Fruit fly (Drosophila melanogaster) whole organism, embryonic: ENCODE data around the gene CG11600.
A peak's percentile ranks its signal among the peaks of the same experiment; 100 is the strongest.

Source experiments
- CG11504 ChIP-seq: fragments of 200-800 bp; sonication (Bioruptor generic); optimal IDR thresholded peaks from 3 replicates; lab custom pipeline; 2019; ENCODE audit warnings: missing biosample characterization, mild to moderate bottlenecking, missing genetic modification characterization, moderate library complexity
- CG12104 ChIP-seq: fragments of 200-800 bp; sonication (Bioruptor generic); optimal IDR thresholded peaks from 3 replicates; lab custom pipeline; 2016; ENCODE audit warnings: missing biosample characterization, missing genetic modification characterization
- CG13775 ChIP-seq: fragments of 200-800 bp; sonication (Bioruptor generic); optimal IDR thresholded peaks from 3 replicates; lab custom pipeline; 2017; ENCODE audit warnings: missing biosample characterization, mild to moderate bottlenecking, missing genetic modification characterization
- CG13894 ChIP-seq: fragments of 200-800 bp; sonication (Bioruptor generic); optimal IDR thresholded peaks from 3 replicates; lab custom pipeline; 2018; ENCODE audit warnings: missing biosample characterization, mild to moderate bottlenecking, missing genetic modification characterization, moderate library complexity
- CG15479 ChIP-seq: fragments of 200-800 bp; sonication (Bioruptor generic); optimal IDR thresholded peaks from 3 replicates; lab custom pipeline; 2019; ENCODE audit warnings: missing biosample characterization, mild to moderate bottlenecking, missing genetic modification characterization, moderate library complexity
- CG15601 ChIP-seq: fragments of 200-800 bp; sonication (Bioruptor generic); optimal IDR thresholded peaks from 3 replicates; lab custom pipeline; 2019; ENCODE audit warnings: missing biosample characterization, mild to moderate bottlenecking, missing genetic modification characterization, moderate library complexity
- CG1603 ChIP-seq: fragments of 200-800 bp; sonication (Bioruptor generic); optimal IDR thresholded peaks from 2 replicates; lab custom pipeline; 2019; ENCODE audit warnings: missing biosample characterization, mild to moderate bottlenecking, missing genetic modification characterization, moderate library complexity
- CG17568 ChIP-seq: fragments of 200-800 bp; sonication (Bioruptor generic); optimal IDR thresholded peaks from 2 replicates; lab custom pipeline; 2018; ENCODE audit warnings: missing biosample characterization, mild to moderate bottlenecking, missing genetic modification characterization, moderate library complexity
- CG17829 ChIP-seq: fragments of 200-800 bp; optimal IDR thresholded peaks from 2 replicates; lab custom pipeline; 2019; ENCODE audit warnings: missing biosample characterization, mild to moderate bottlenecking, missing genetic modification characterization, moderate library complexity
- CG2120 ChIP-seq: fragments of 200-800 bp; sonication (Bioruptor generic); optimal IDR thresholded peaks from 3 replicates; lab custom pipeline; 2016; ENCODE audit warnings: missing biosample characterization, missing genetic modification characterization
- CG2199 ChIP-seq: fragments of 200-800 bp; sonication (Bioruptor generic); IDR thresholded peaks from 3 replicates; pipeline ENCODE4 v1.3.6; 2022; ENCODE audit warnings: missing biosample characterization, missing genetic modification characterization
- CG2712 ChIP-seq: fragments of 200-800 bp; optimal IDR thresholded peaks from 3 replicates; lab custom pipeline; 2019; ENCODE audit warnings: missing biosample characterization, mild to moderate bottlenecking, missing genetic modification characterization, moderate library complexity
- CG33557 ChIP-seq: fragments of 200-800 bp; sonication (Bioruptor generic); optimal IDR thresholded peaks from 2 replicates; lab custom pipeline; 2019; ENCODE audit warnings: missing biosample characterization, mild to moderate bottlenecking, missing genetic modification characterization, moderate library complexity
- CG3995 ChIP-seq: fragments of 200-800 bp; sonication (Bioruptor generic); optimal IDR thresholded peaks from 3 replicates; lab custom pipeline; 2016; ENCODE audit warnings: missing biosample characterization, missing genetic modification characterization
- CG5180 ChIP-seq: fragments of 200-800 bp; sonication (Bioruptor generic); optimal IDR thresholded peaks from 3 replicates; lab custom pipeline; 2017; ENCODE audit warnings: missing biosample characterization, missing genetic modification characterization, mild to moderate bottlenecking, moderate library complexity, missing genetic modification reagents
- CG5245 ChIP-seq: fragments of 200-800 bp; sonication (Bioruptor generic); optimal IDR thresholded peaks from 3 replicates; lab custom pipeline; 2016; ENCODE audit warnings: missing biosample characterization, missing genetic modification characterization
- Deaf1 ChIP-seq: fragments of 200-800 bp; optimal IDR thresholded peaks from 3 replicates; lab custom pipeline; 2019; ENCODE audit warnings: missing biosample characterization, mild to moderate bottlenecking, missing genetic modification characterization, moderate library complexity
- HLHmδ ChIP-seq: fragments of 200-800 bp; sonication (Bioruptor generic); optimal IDR thresholded peaks from 2 replicates; lab custom pipeline; 2018; ENCODE audit warnings: missing biosample characterization, mild to moderate bottlenecking, missing genetic modification characterization, moderate library complexity
- Jarid2 ChIP-seq: fragments of 200-800 bp; sonication (Bioruptor generic); optimal IDR thresholded peaks from 3 replicates; lab custom pipeline; 2017; ENCODE audit warnings: mild to moderate bottlenecking, missing biosample characterization, missing genetic modification reagents, missing genetic modification characterization
- Lim3 ChIP-seq: fragments of 200-800 bp; sonication (Bioruptor generic); IDR thresholded peaks from 2 replicates; pipeline ENCODE4 v1.3.6; 2022; ENCODE audit warnings: missing biosample characterization, missing genetic modification characterization
- MTF-1 ChIP-seq: fragments of 200-800 bp; sonication (Bioruptor generic); optimal IDR thresholded peaks from 2 replicates; lab custom pipeline; 2018; ENCODE audit warnings: missing biosample characterization, mild to moderate bottlenecking, missing genetic modification characterization, borderline replicate concordance
- Med ChIP-seq: fragments of 200-800 bp; sonication (Bioruptor generic); peaks from one replicate; lab custom pipeline; 2016; ENCODE audit warnings: missing biosample characterization, missing genetic modification characterization, mild to moderate bottlenecking, inconsistent platforms, moderate library complexity
- Mes4 ChIP-seq: fragments of 200-800 bp; sonication (Bioruptor generic); optimal IDR thresholded peaks from 2 replicates; lab custom pipeline; 2016; ENCODE audit warnings: missing biosample characterization, missing genetic modification characterization
- Opbp ChIP-seq: fragments of 200-800 bp; sonication (Bioruptor generic); IDR thresholded peaks from 3 replicates; pipeline ENCODE4 v1.3.6; 2022; ENCODE audit warnings: missing biosample characterization, missing genetic modification characterization; ENCODE audit not compliant: partially characterized antibody
- Stat92E ChIP-seq, 3 experiments: fragments of >200 bp in 2 of 3; fragments of 200-800 bp in 1 of 3; sonication (Bioruptor generic) in 1 of 3; optimal IDR thresholded peaks; 2 replicates each; lab custom pipeline; 2017 to 2019; ENCODE audit warnings: missing biosample characterization in 3 of 3, missing genetic modification characterization in 3 of 3, mild to moderate bottlenecking in 1 of 3, moderate library complexity in 1 of 3
- TFAM ChIP-seq: fragments of 200-800 bp; sonication (Bioruptor generic); optimal IDR thresholded peaks from 2 replicates; lab custom pipeline; 2017; ENCODE audit warnings: missing biosample characterization, missing genetic modification characterization, inconsistent platforms
- Trl ChIP-seq, 3 experiments: fragments of >200 bp in 2 of 3; fragments of 200-800 bp in 1 of 3; sonication (Bioruptor generic) in 1 of 3; optimal IDR thresholded peaks; 2 replicates in 1 of 3; 3 replicates in 2 of 3; lab custom pipeline; 2016 to 2017; ENCODE audit warnings: missing biosample characterization in 1 of 3, missing genetic modification characterization in 1 of 3
- ara ChIP-seq: fragments of 200-800 bp; sonication (Bioruptor generic); IDR thresholded peaks from 2 replicates; pipeline ENCODE4 v1.3.6; 2022; ENCODE audit warnings: missing biosample characterization, missing genetic modification characterization
- cg ChIP-seq: fragments of 200-800 bp; sonication (Bioruptor generic); optimal IDR thresholded peaks from 3 replicates; lab custom pipeline; 2019; ENCODE audit warnings: missing biosample characterization, mild to moderate bottlenecking, missing genetic modification characterization, moderate library complexity
- ci ChIP-seq: fragments of 200-800 bp; sonication (Bioruptor generic); IDR thresholded peaks from 3 replicates; pipeline ENCODE4 v1.3.6; 2022; ENCODE audit warnings: missing biosample characterization, missing genetic modification characterization
- crp ChIP-seq, 2 experiments: fragments of 200-800 bp; sonication (Bioruptor generic); optimal IDR thresholded peaks; 2 replicates in 1 of 2; 3 replicates in 1 of 2; lab custom pipeline; 2017; ENCODE audit warnings: missing biosample characterization in 2 of 2, missing genetic modification characterization in 2 of 2, mild to moderate bottlenecking in 1 of 2, moderate library complexity in 1 of 2
- da ChIP-seq: fragments of 200-800 bp; sonication (Bioruptor generic); optimal IDR thresholded peaks from 2 replicates; lab custom pipeline; 2016; ENCODE audit warnings: missing biosample characterization, missing genetic modification characterization
- dm ChIP-seq: fragments of 200-800 bp; sonication (Bioruptor generic); optimal IDR thresholded peaks from 3 replicates; lab custom pipeline; 2016; ENCODE audit warnings: missing biosample characterization, missing genetic modification characterization
- dmrt11E ChIP-seq: fragments of 200-800 bp; sonication (Bioruptor generic); optimal IDR thresholded peaks from 3 replicates; lab custom pipeline; 2018; ENCODE audit warnings: missing biosample characterization, mild to moderate bottlenecking, missing genetic modification characterization, moderate library complexity
- grau ChIP-seq: fragments of 200-800 bp; optimal IDR thresholded peaks from 3 replicates; lab custom pipeline; 2019; ENCODE audit warnings: missing biosample characterization, mild to moderate bottlenecking, missing genetic modification characterization, moderate library complexity
- kni ChIP-seq: fragments of 200-800 bp; sonication (Bioruptor generic); optimal IDR thresholded peaks from 3 replicates; lab custom pipeline; 2017; ENCODE audit warnings: mild to moderate bottlenecking, missing biosample characterization, missing genetic modification reagents, missing genetic modification characterization
- lilli ChIP-seq: fragments of 200-800 bp; sonication (Bioruptor generic); optimal IDR thresholded peaks from 3 replicates; lab custom pipeline; 2016; ENCODE audit warnings: missing biosample characterization, missing genetic modification characterization
- nmo ChIP-seq: fragments of 200-800 bp; sonication (Bioruptor generic); optimal IDR thresholded peaks from 2 replicates; lab custom pipeline; 2018; ENCODE audit warnings: missing biosample characterization, mild to moderate bottlenecking, missing genetic modification characterization, moderate library complexity
- nom ChIP-seq: fragments of 200-800 bp; sonication (Bioruptor generic); optimal IDR thresholded peaks from 2 replicates; lab custom pipeline; 2017; ENCODE audit warnings: missing biosample characterization, missing genetic modification characterization, mild to moderate bottlenecking, moderate library complexity, missing genetic modification reagents
- odd ChIP-seq: fragments of 200-800 bp; sonication (Bioruptor generic); optimal IDR thresholded peaks from 2 replicates; lab custom pipeline; 2017; ENCODE audit warnings: missing biosample characterization, mild to moderate bottlenecking, missing genetic modification characterization
- pros ChIP-seq: fragments of 200-800 bp; sonication (Bioruptor generic); optimal IDR thresholded peaks from 3 replicates; lab custom pipeline; 2019; ENCODE audit warnings: missing biosample characterization, mild to moderate bottlenecking, missing genetic modification characterization, moderate library complexity
- sens ChIP-seq: fragments of 200-800 bp; sonication (Bioruptor generic); peaks from one replicate; lab custom pipeline; 2016; ENCODE audit warnings: missing biosample characterization, missing genetic modification characterization
- sob ChIP-seq: fragments of 200-800 bp; sonication (Bioruptor generic); IDR thresholded peaks from 2 replicates; pipeline ENCODE4 v1.3.6; 2022; ENCODE audit warnings: missing biosample characterization, missing genetic modification characterization
- tgo ChIP-seq: fragments of 200-800 bp; sonication (Bioruptor generic); IDR thresholded peaks from 3 replicates; pipeline ENCODE4 v1.3.6; 2022; ENCODE audit warnings: missing biosample characterization, missing genetic modification characterization
- tll ChIP-seq, 2 experiments: fragments of 200-800 bp in 1 of 2; fragments of >200 bp in 1 of 2; sonication (Bioruptor generic) in 1 of 2; optimal IDR thresholded peaks; 2 replicates each; lab custom pipeline; 2017 to 2019; ENCODE audit warnings: missing biosample characterization in 2 of 2, missing genetic modification characterization in 2 of 2, mild to moderate bottlenecking in 1 of 2, moderate library complexity in 1 of 2
- twi ChIP-seq: fragments of 200-800 bp; optimal IDR thresholded peaks from 2 replicates; lab custom pipeline; 2019; ENCODE audit warnings: missing biosample characterization, mild to moderate bottlenecking, missing genetic modification characterization, moderate library complexity
- zen ChIP-seq: fragments of 200-800 bp; sonication (Bioruptor generic); optimal IDR thresholded peaks from 3 replicates; lab custom pipeline; 2018; ENCODE audit warnings: missing biosample characterization, mild to moderate bottlenecking, missing genetic modification characterization, moderate library complexity
- zf30C ChIP-seq: fragments of 200-800 bp; sonication (Bioruptor generic); optimal IDR thresholded peaks from 3 replicates; lab custom pipeline; 2018; ENCODE audit warnings: missing biosample characterization, mild to moderate bottlenecking, missing genetic modification characterization

Gene CG11600

dm6 chr3R:12647954-12648353, 11.6 kb downstream of the CG11600 start, which contains the start of gene Dtg:
Dtg (plus strand) TSS chr3R:12648058.
- TF ChIP-seq TFAM (GFP tag; lab: Kevin White, UChicago) (no peak), CG15479 (peak; percentile 63), Trl (optimal IDR thresholded peaks at IDR 0.05; lab: Kevin White, UChicago) (peak in 1 of 2 experiments; percentile 2), Trl (GFP tag; optimal IDR thresholded peaks at IDR 0.05; lab: Kevin White, UChicago) (no peak), CG13775 (GFP tag; lab: Kevin White, UChicago) (no peak), CG2199 (GFP tag; lab: Robert Waterston, UW) (0 out of 3 replicates have a peak, but pooled peaks have one; percentile 41), CG13894 (tag; lab: Kevin White, UChicago) (no peak), cg (GFP tag; lab: Kevin White, UChicago) (peak; percentile 68), nmo (no peak), sob (GFP tag; lab: Robert Waterston, UW) (no peak), CG15601 (tag; lab: Kevin White, UChicago) (peak; percentile 2), Opbp (0 out of 3 replicates have a peak, but pooled peaks have one; percentile 24), CG33557 (peak; percentile 24), CG5180 (GFP tag; lab: Kevin White, UChicago) (peak; percentile 34), CG11504 (tag; lab: Kevin White, UChicago) (peak; percentile 5), zen (tag; lab: Kevin White, UChicago) (peak; percentile 46), CG17568 (no peak), kni (GFP tag; lab: Kevin White, UChicago) (peak; percentile 80), zf30C (GFP tag; lab: Kevin White, UChicago) (no peak), HLHmδ (peak; percentile 82), ara (GFP tag; lab: Robert Waterston, UW) (peak; percentile 40; the same call in 1 of the 2 replicates), crp (GFP tag; optimal IDR thresholded peaks at IDR 0.05; lab: Kevin White, UChicago) (peak in 1 of 2 experiments; percentile 14), CG5245 (GFP tag; lab: Kevin White, UChicago) (no peak), CG1603 (tag; lab: Kevin White, UChicago) (no peak), Deaf1 (tag; lab: Kevin White, UChicago) (peak; percentile 30), sens (GFP tag; lab: Kevin White, UChicago) (peak; percentile 74), Jarid2 (GFP tag; lab: Kevin White, UChicago) (peak; percentile 72), CG3995 (GFP tag; lab: Kevin White, UChicago) (no peak), dm (GFP tag; lab: Kevin White, UChicago) (peak; percentile 6), ci (GFP tag; lab: Robert Waterston, UW) (0 out of 3 replicates have a peak, but pooled peaks have one; percentile 52), da (GFP tag; lab: Kevin White, UChicago) (peak; percentile 19), nom (peak; percentile 18), grau (no peak), twi (peak; percentile 70), CG2120 (GFP tag; lab: Kevin White, UChicago) (no peak), Med (GFP tag; lab: Kevin White, UChicago) (peak; percentile 77), odd (GFP tag; lab: Kevin White, UChicago) (peak; percentile 22), tgo (GFP tag; lab: Robert Waterston, UW) (no peak), pros (peak; percentile 65), Mes4 (GFP tag; lab: Kevin White, UChicago) (no peak), CG17829 (tag; lab: Kevin White, UChicago) (peak; percentile 42), CG12104 (no peak), CG2712 (tag; lab: Kevin White, UChicago) (peak; percentile 7), Stat92E (GFP tag; optimal IDR thresholded peaks at IDR 0.05; lab: Kevin White, UChicago) (peak in 1 of 3 experiments; percentile 62), dmrt11E (tag; lab: Kevin White, UChicago) (no peak), Lim3 (GFP tag; lab: Robert Waterston, UW) (no peak), lilli (GFP tag; lab: Kevin White, UChicago) (no peak), MTF-1 (GFP tag; lab: Kevin White, UChicago) (peak; percentile 31), tll (GFP tag; optimal IDR thresholded peaks at IDR 0.05; lab: Kevin White, UChicago) (peak in 1 of 2 experiments; percentile 93)
